Worm (Caenorhabditis elegans): ENCODE results near the gene C17C3.3.

DNA sequence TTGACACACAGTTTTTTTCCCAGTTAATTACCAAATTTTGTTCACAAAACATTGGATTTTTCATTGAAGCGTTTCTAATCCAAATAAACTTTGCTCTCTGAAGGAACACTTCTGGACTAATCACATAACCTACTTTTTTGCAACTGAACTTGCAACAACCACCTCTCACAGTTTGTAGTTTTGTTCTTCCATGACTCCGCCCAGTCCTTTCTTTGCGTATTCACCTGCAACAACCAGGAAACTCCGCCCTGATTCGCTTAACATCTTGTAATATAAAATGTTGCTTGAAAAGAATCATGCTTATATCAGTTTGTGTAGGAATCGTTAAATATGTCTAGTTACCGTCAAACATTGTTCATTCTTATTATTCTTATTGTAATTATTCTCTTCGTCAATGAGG, 5.1 kb upstream of the C17C3.3 start, which contains the start of gene ins-11:
- TF ChIP-seq pha-4 (tag; optimal IDR thresholded peaks at IDR 0.05) (no peak), nhr-76 (tag; optimal IDR thresholded peaks at IDR 0.05) (no peak), ces-1 (GFP tag; optimal IDR thresholded peaks at IDR 0.05) (no peak), nhr-237 (tag; optimal IDR thresholded peaks at IDR 0.05) (no peak), unc-120 (tag; optimal IDR thresholded peaks at IDR 0.05; ENCODE audit: poor library complexity, severe bottlenecking) (no peak), ztf-11 (tag; optimal IDR thresholded peaks at IDR 0.05) (no peak), drap-1 (GFP tag; optimal IDR thresholded peaks at IDR 0.05) (no peak), bed-3 (GFP tag; optimal IDR thresholded peaks at IDR 0.05) (no peak)
